Fruit fly (Drosophila melanogaster): Measurements from ENCODE around the gene beta-Spec.

beta-Spec gene

dm6 chrX:17657050-17657696 lies at the start of gene beta-Spec (continued):
- no peak for TF ChIP-seq CG2120 (GFP tag; optimal IDR thresholded peaks at IDR 0.05)
- no peak for TF ChIP-seq CG5953 (GFP tag; IDR thresholded peaks at IDR 0.05)
- peak; percentile 45 for TF ChIP-seq psq (GFP tag; optimal IDR thresholded peaks at IDR 0.05)
- TF ChIP-seq CG4854 (GFP tag; optimal IDR thresholded peaks at IDR 0.05), result no peak
- no peak for TF ChIP-seq Hand (GFP tag; optimal IDR thresholded peaks at IDR 0.05)
- TF ChIP-seq CG1832 (GFP tag; optimal IDR thresholded peaks at IDR 0.05), result no peak
- 0 out of 2 replicates have a peak, but pooled peaks have one; percentile 4 for TF ChIP-seq NFAT (GFP tag; IDR thresholded peaks at IDR 0.05)
- TF ChIP-seq fd64A (GFP tag; optimal IDR thresholded peaks at IDR 0.05), result no peak
- peak; percentile 2 for TF ChIP-seq BEAF-32 (GFP tag; optimal IDR thresholded peaks at IDR 0.05)
- no peak for TF ChIP-seq ssp (GFP tag; IDR thresholded peaks at IDR 0.05)
- no peak for TF ChIP-seq zf30C (GFP tag; optimal IDR thresholded peaks at IDR 0.05)
- no peak for TF ChIP-seq CG18476 (GFP tag; optimal IDR thresholded peaks at IDR 0.05)
- no peak for TF ChIP-seq Gug (GFP tag; IDR thresholded peaks at IDR 0.05)
- TF ChIP-seq dpn (GFP tag; optimal IDR thresholded peaks at IDR 0.05), result no peak
- TF ChIP-seq sim (GFP tag; IDR thresholded peaks at IDR 0.05), result no peak
- TF ChIP-seq pfk (GFP tag; optimal IDR thresholded peaks at IDR 0.05), result no peak
- no peak for TF ChIP-seq caup (GFP tag; optimal IDR thresholded peaks at IDR 0.05; ENCODE audit: severe bottlenecking)
- no peak for TF ChIP-seq p53 (GFP tag; optimal IDR thresholded peaks at IDR 0.05)
- TF ChIP-seq Pdp1 (GFP tag; optimal IDR thresholded peaks at IDR 0.05), result no peak
- no peak for TF ChIP-seq tin (GFP tag; optimal IDR thresholded peaks at IDR 0.05)
- no peak for TF ChIP-seq Bgb (GFP tag; IDR thresholded peaks at IDR 0.05; ENCODE audit: partially characterized antibody)
- no peak for TF ChIP-seq danr (GFP tag; IDR thresholded peaks at IDR 0.05)
- TF ChIP-seq trem (tag; optimal IDR thresholded peaks at IDR 0.05), result no peak
- TF ChIP-seq CG31224 (GFP tag; IDR thresholded peaks at IDR 0.05), result no peak
- no peak for TF ChIP-seq CG17568 (GFP tag; optimal IDR thresholded peaks at IDR 0.05)
- peak; percentile 5 for TF ChIP-seq nmo (GFP tag; optimal IDR thresholded peaks at IDR 0.05)
- TF ChIP-seq CG15514 (GFP tag; optimal IDR thresholded peaks at IDR 0.05), result peak; percentile 96
- peak; percentile 37 for TF ChIP-seq CG18262 (tag; optimal IDR thresholded peaks at IDR 0.05)
- no peak for TF ChIP-seq slou (GFP tag; optimal IDR thresholded peaks at IDR 0.05)
- no peak for TF ChIP-seq ATbp (GFP tag; optimal IDR thresholded peaks at IDR 0.05)
- peak; percentile 56 for TF ChIP-seq gfzf (GFP tag; optimal IDR thresholded peaks at IDR 0.05)
- no peak for TF ChIP-seq Oaz (GFP tag; IDR thresholded peaks at IDR 0.05)
- TF ChIP-seq aop (GFP tag; IDR thresholded peaks at IDR 0.05), result no peak
- no peak for TF ChIP-seq sc (optimal IDR thresholded peaks at IDR 0.05)
- no peak for TF ChIP-seq sc (GFP tag; optimal IDR thresholded peaks at IDR 0.05)
- TF ChIP-seq gro (GFP tag; optimal IDR thresholded peaks at IDR 0.05), result no peak
- TF ChIP-seq CG17912 (GFP tag; optimal IDR thresholded peaks at IDR 0.05), result no peak
- TF ChIP-seq CG10462 (GFP tag; optimal IDR thresholded peaks at IDR 0.05), result no peak
- TF ChIP-seq so (GFP tag; IDR thresholded peaks at IDR 0.05), result no peak
- no peak for TF ChIP-seq scrt (GFP tag; optimal IDR thresholded peaks at IDR 0.05)
- no peak for TF ChIP-seq salm (tag; optimal IDR thresholded peaks at IDR 0.05)
- no peak for TF ChIP-seq Fer2 (tag; optimal IDR thresholded peaks at IDR 0.05)
- no peak for TF ChIP-seq CG18764 (GFP tag; optimal IDR thresholded peaks at IDR 0.05)
- no peak for TF ChIP-seq sisA (GFP tag; IDR thresholded peaks at IDR 0.05)
- TF ChIP-seq ato (GFP tag; IDR thresholded peaks at IDR 0.05; ENCODE audit: partially characterized antibody), result no peak
- TF ChIP-seq pan (optimal IDR thresholded peaks at IDR 0.05), result no peak
- TF ChIP-seq pan (GFP tag; optimal IDR thresholded peaks at IDR 0.05 in 1 of 2, IDR thresholded peaks at IDR 0.05 in 1 of 2), result no peak
- TF ChIP-seq CG9437 (GFP tag; optimal IDR thresholded peaks at IDR 0.05), result no peak
- no peak for TF ChIP-seq schlank (tag; optimal IDR thresholded peaks at IDR 0.05)
- no peak for TF ChIP-seq CG2129 (GFP tag; IDR thresholded peaks at IDR 0.05; ENCODE audit: partially characterized antibody)
- TF ChIP-seq CG11085 (GFP tag; IDR thresholded peaks at IDR 0.05), result no peak
